Fruit fly (Drosophila melanogaster) whole organism, pupa: ENCODE results near the gene CG12581.
A peak's percentile ranks its signal among the peaks of the same experiment; 100 is the strongest.

ENCODE experiments used
- CG10348 ChIP-seq: fragments of 200-800 bp; sonication (Bioruptor generic); IDR thresholded peaks from 2 replicates; pipeline ENCODE4 v1.3.6; 2022; ENCODE audit warnings: missing biosample characterization, missing genetic modification characterization
- CG12605 ChIP-seq: fragments of 200-800 bp; sonication (Bioruptor generic); IDR thresholded peaks from 2 replicates; pipeline ENCODE4 v1.3.6; 2022; ENCODE audit warnings: missing biosample characterization, missing genetic modification characterization
- CG13204 ChIP-seq: fragments of 200-800 bp; sonication (Bioruptor generic); optimal IDR thresholded peaks from 2 replicates; lab custom pipeline; 2018; ENCODE audit warnings: missing biosample characterization, mild to moderate bottlenecking, missing genetic modification characterization, moderate library complexity
- CG14655 ChIP-seq: fragments of 200-800 bp; sonication (Bioruptor generic); optimal IDR thresholded peaks from 3 replicates; lab custom pipeline; 2017; ENCODE audit warnings: mild to moderate bottlenecking, missing biosample characterization, missing genetic modification reagents, missing genetic modification characterization
- CG15710 ChIP-seq: fragments of 200-800 bp; sonication (Bioruptor generic); optimal IDR thresholded peaks from 2 replicates; lab custom pipeline; 2018; ENCODE audit warnings: missing biosample characterization, mild to moderate bottlenecking, missing genetic modification characterization, moderate library complexity
- CG17806 ChIP-seq: fragments of 200-800 bp; sonication (Bioruptor generic); optimal IDR thresholded peaks from 2 replicates; lab custom pipeline; 2018; ENCODE audit warnings: missing biosample characterization, mild to moderate bottlenecking, missing genetic modification characterization, moderate library complexity
- CG32121 ChIP-seq: fragments of 200-800 bp; sonication (Bioruptor generic); IDR thresholded peaks from 2 replicates; pipeline ENCODE4 v1.3.6; 2022; ENCODE audit warnings: missing biosample characterization, missing genetic modification characterization
- CG34367 ChIP-seq: fragments of 200-800 bp; sonication (Bioruptor generic); optimal IDR thresholded peaks from 2 replicates; lab custom pipeline; 2018; ENCODE audit warnings: missing biosample characterization, mild to moderate bottlenecking, missing genetic modification characterization
- CG4496 ChIP-seq: fragments of 200-800 bp; sonication (Bioruptor generic); IDR thresholded peaks from 3 replicates; pipeline ENCODE4 v1.3.6; 2022; ENCODE audit warnings: missing biosample characterization, missing genetic modification characterization
- CG8159 ChIP-seq: fragments of 200-800 bp; sonication (Bioruptor generic); optimal IDR thresholded peaks from 3 replicates; lab custom pipeline; 2018; ENCODE audit warnings: missing biosample characterization, mild to moderate bottlenecking, missing genetic modification characterization, moderate library complexity
- CG8301 ChIP-seq: fragments of 200-800 bp; sonication (Bioruptor generic); optimal IDR thresholded peaks from 2 replicates; lab custom pipeline; 2018; ENCODE audit warnings: missing biosample characterization, mild to moderate bottlenecking, missing genetic modification characterization
- CG9948 ChIP-seq: fragments of 200-800 bp; sonication (Bioruptor generic); optimal IDR thresholded peaks from 2 replicates; lab custom pipeline; 2018; ENCODE audit warnings: missing biosample characterization, mild to moderate bottlenecking, missing genetic modification characterization, moderate library complexity
- D1 ChIP-seq: fragments of 200-800 bp; sonication (Bioruptor generic); optimal IDR thresholded peaks from 2 replicates; lab custom pipeline; 2018; ENCODE audit warnings: missing biosample characterization, mild to moderate bottlenecking, missing genetic modification characterization, moderate library complexity
- EcR ChIP-seq: fragments of 200-800 bp; sonication (Bioruptor generic); optimal IDR thresholded peaks from 3 replicates; lab custom pipeline; 2019; ENCODE audit warnings: missing biosample characterization, missing genetic modification characterization, mild to moderate bottlenecking, moderate library complexity, missing genetic modification reagents
- Ets98B ChIP-seq: fragments of 200-800 bp; sonication (Bioruptor generic); IDR thresholded peaks from 2 replicates; pipeline ENCODE4 v1.3.6; 2022; ENCODE audit warnings: missing biosample characterization, missing genetic modification characterization
- Pif1A ChIP-seq: fragments of 200-800 bp; sonication (Bioruptor generic); optimal IDR thresholded peaks from 3 replicates; lab custom pipeline; 2016; ENCODE audit warnings: missing biosample characterization, missing genetic modification characterization
- Pif1B ChIP-seq: fragments of 200-800 bp; sonication (Bioruptor generic); optimal IDR thresholded peaks from 3 replicates; lab custom pipeline; 2016; ENCODE audit warnings: missing biosample characterization, missing genetic modification characterization
- Snoo ChIP-seq: fragments of 200-800 bp; sonication (Bioruptor generic); optimal IDR thresholded peaks from 3 replicates; lab custom pipeline; 2017; ENCODE audit warnings: missing biosample characterization, mild to moderate bottlenecking, missing genetic modification characterization, inconsistent platforms
- fd96Ca ChIP-seq: fragments of 200-800 bp; sonication (Bioruptor generic); IDR thresholded peaks from 3 replicates; pipeline ENCODE4 v1.3.6; 2022; ENCODE audit warnings: missing biosample characterization, missing genetic modification characterization
- gl ChIP-seq: fragments of 200-800 bp; sonication (Bioruptor generic); optimal IDR thresholded peaks from 2 replicates; lab custom pipeline; 2018; ENCODE audit warnings: missing biosample characterization, mild to moderate bottlenecking, missing genetic modification characterization
- rn ChIP-seq: fragments of 200-800 bp; sonication (Bioruptor generic); IDR thresholded peaks from 2 replicates; pipeline ENCODE4 v1.3.6; 2022; ENCODE audit warnings: missing biosample characterization, missing genetic modification characterization

The CG12581 gene

DNA sequence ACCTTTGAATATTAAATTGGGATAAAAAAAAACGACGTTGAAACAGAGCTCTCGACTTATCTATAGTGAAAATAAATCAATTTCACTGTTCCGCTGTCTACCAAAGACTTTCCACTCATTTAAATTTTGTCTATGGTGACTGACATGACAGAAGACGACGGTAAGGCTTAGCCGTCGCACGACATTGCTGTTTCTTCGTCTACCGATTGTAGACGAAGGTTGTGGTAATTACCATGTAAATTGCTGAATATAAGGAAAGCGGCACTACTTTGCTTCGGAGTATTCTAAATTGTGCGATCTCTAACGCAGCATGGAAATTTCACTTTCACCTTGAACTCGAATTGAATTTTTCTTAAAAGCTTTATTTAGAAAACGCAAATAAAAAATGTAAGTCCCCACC lies 2.3 kb downstream of the CG12581 start:
- TF ChIP-seq CG12605 (GFP tag; lab: Robert Waterston, UW) (no peak), Pif1A (GFP tag; lab: Kevin White, UChicago) (no peak), gl (tag; lab: Kevin White, UChicago) (no peak), EcR (GFP tag; lab: Kevin White, UChicago) (no peak), CG14655 (GFP tag; lab: Kevin White, UChicago) (no peak), Ets98B (GFP tag; lab: Robert Waterston, UW) (no peak), CG34367 (tag; lab: Kevin White, UChicago) (no peak), CG13204 (GFP tag; lab: Kevin White, UChicago) (no peak), CG10348 (GFP tag; lab: Robert Waterston, UW) (no peak), fd96Ca (GFP tag; lab: Robert Waterston, UW) (no peak), CG17806 (tag; lab: Kevin White, UChicago) (no peak), CG4496 (GFP tag; lab: Robert Waterston, UW) (no peak), CG15710 (no peak), CG32121 (GFP tag; lab: Robert Waterston, UW) (no peak), CG9948 (tag; lab: Kevin White, UChicago) (no peak), CG8301 (no peak), D1 (tag; lab: Kevin White, UChicago) (no peak), Pif1B (GFP tag; lab: Kevin White, UChicago) (no peak), rn (no peak)

DNA sequence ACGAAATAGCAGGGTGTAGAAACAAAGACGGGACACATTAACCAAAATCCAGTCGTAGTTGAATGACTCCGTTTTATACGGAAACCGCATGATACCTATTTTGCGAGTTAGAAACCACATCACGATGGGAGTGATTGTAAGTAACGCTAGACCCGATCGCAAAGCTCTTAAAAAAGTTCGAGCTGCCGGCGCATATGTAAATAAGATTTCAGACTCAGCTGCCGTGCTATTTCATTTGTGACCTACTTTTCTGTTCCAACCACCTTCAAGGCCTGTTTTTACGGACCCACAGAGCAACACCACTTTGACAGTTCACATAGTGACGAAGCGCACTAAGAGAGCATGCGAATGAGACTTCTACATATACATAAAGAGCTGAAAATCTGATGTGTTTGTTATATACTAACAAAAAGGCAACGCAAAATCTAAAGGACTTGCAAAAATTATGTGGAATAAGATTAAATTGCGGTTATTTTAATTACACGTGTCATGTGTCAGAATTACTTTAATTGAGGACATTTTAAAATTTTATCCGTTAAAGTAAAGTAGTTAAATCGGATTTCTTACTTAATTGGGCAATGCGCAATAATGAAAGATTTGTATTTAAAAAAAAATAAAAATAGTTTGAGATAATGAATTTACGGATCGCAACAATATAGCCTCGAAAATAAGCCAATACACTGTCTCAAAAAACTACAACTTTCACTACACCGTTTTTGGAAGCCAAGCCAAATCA lies 4.5 kb downstream of the CG12581 start:
- TF ChIP-seq CG10348 (GFP tag; lab: Robert Waterston, UW) = no peak
- no peak for TF ChIP-seq CG4496 (GFP tag; lab: Robert Waterston, UW)
- no peak for TF ChIP-seq CG34367 (tag; lab: Kevin White, UChicago)
- no peak for TF ChIP-seq CG9948 (tag; lab: Kevin White, UChicago)
- TF ChIP-seq Ets98B (GFP tag; lab: Robert Waterston, UW) = no peak
- no peak for TF ChIP-seq Pif1A (GFP tag; lab: Kevin White, UChicago)
- TF ChIP-seq, all 21 proteins: peak for 0

DNA sequence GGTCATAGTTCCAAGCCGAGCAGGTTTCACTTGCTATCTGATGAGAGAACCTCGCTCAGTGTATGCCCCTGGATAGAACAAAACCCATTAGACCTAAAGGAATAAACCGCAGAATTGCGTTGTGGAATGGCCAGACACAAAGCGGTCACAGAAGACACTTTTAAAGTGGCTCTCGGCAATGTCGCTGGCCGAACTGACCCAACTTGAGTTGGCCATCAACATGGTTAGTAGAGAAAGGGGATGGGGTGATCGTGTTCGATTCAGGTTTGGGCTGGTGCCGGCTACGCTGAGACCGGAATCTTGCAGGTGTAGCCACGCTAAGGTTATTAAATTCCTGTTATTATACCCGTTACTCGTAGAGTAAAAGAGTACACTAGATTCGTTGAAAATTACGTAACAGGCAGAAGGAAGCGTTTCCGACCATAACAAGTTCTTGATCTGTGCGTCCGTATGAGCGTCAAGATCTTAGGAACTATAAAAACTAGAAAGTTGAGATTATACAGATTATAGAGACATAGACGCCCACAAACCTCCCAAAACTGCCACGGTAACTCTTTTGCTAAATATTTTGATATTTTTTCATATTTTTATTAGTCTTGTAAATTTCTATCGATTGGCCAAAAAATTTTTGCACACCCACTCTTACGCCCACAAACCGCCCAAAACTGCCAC lies 6.2 kb downstream of the CG12581 start:
- TF ChIP-seq EcR (GFP tag; lab: Kevin White, UChicago) = peak; percentile 82
- TF ChIP-seq rn = no peak

DNA sequence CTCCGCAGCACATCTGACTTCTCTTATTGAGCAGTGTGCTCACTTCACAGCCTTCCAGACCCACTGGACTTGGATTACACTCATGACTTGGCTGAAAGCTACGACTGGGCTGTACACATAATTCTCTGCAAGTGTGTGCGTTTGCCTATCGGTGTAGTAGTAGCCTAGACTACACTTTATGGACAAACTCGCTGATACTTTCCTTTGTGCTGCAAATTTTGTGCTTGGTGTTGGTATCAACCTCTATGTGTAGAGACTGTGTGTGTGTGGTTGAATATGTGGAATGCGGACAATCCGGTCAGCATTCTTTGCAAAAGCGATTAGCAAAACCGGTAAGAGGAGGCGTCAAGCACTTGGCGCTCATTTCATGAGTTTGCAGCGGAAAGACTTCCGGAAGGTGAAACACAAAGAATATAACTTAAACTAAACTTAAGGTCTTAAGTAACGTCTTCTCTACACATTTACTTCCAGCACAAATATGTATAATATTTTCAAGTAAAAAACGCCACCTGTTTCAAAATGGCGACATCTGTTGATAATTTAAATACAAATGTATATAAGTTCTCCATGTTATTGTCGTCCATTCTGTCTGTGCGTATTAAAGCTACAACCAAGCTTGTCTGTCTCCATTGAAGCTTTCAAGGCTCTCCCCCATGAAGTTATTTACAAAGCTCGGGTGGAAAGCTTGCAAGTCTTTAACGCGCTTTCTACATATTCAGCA lies 12.5 kb downstream of the CG12581 start:
- TF ChIP-seq D1 (tag; lab: Kevin White, UChicago) (no peak), CG14655 (GFP tag; lab: Kevin White, UChicago) (peak; percentile 9), gl (tag; lab: Kevin White, UChicago) (peak; percentile 9), rn (no peak), CG13204 (GFP tag; lab: Kevin White, UChicago) (no peak), CG8159 (no peak), Pif1B (GFP tag; lab: Kevin White, UChicago) (no peak), CG4496 (GFP tag; lab: Robert Waterston, UW) (no peak; the same call in 2 of the 3 replicates), Ets98B (GFP tag; lab: Robert Waterston, UW) (no peak), CG17806 (tag; lab: Kevin White, UChicago) (no peak), CG32121 (GFP tag; lab: Robert Waterston, UW) (no peak), CG12605 (GFP tag; lab: Robert Waterston, UW) (no peak), Snoo (tag; lab: Kevin White, UChicago) (no peak), fd96Ca (GFP tag; lab: Robert Waterston, UW) (no peak), EcR (GFP tag; lab: Kevin White, UChicago) (peak; percentile 65), CG8301 (no peak), CG9948 (tag; lab: Kevin White, UChicago) (no peak), CG34367 (tag; lab: Kevin White, UChicago) (no peak), Pif1A (GFP tag; lab: Kevin White, UChicago) (no peak), CG10348 (GFP tag; lab: Robert Waterston, UW) (no peak), CG15710 (peak; percentile 4)

DNA sequence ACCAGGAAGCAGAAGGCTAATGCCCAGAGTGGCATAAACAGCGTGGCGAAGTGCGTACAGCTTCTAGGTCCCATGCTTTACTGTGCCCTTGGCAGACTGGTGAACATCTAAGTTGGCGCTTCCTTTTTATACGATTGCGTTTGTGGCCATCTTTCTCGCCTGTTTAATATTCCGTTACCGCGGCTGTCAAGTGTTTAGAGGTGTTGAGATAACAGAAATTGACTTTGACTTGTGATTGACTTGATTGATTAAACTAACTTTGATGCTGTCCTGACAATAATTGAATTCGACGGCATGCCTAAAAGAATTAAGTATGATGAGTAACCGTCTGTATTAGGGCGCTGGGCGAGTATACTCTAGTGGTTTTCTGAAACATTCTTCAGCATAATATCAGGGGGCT lies 15.7 kb downstream of the CG12581 start, which contains the start of gene Dsk:
TSS of gene Dsk (minus strand) at position 101 of the 400 bp plus-strand sequence.
- TF ChIP-seq D1 (tag; lab: Kevin White, UChicago) = no peak
- no peak for TF ChIP-seq CG32121 (GFP tag; lab: Robert Waterston, UW)
- TF ChIP-seq CG8159 = no peak
- TF ChIP-seq fd96Ca (GFP tag; lab: Robert Waterston, UW) = no peak
